Fruit fly (Drosophila melanogaster) whole organism, embryonic: ENCODE data around the gene ND-B16.6.

Source experiments
- Adf1 ChIP-seq: fragments of 200-800 bp; sonication (Bioruptor generic); IDR thresholded peaks from 2 replicates; pipeline ENCODE4 v1.3.6; 2022; ENCODE audit warnings: missing biosample characterization, missing genetic modification characterization
- Atf6 ChIP-seq: fragments of 200-800 bp; sonication (Bioruptor generic); IDR thresholded peaks from 2 replicates; pipeline ENCODE4 v1.3.6; 2022; ENCODE audit warnings: missing biosample characterization, missing genetic modification characterization
- BtbVII ChIP-seq: fragments of 200-800 bp; sonication (Bioruptor generic); optimal IDR thresholded peaks from 3 replicates; lab custom pipeline; 2017; ENCODE audit warnings: missing biosample characterization, mild to moderate bottlenecking, missing genetic modification characterization
- CG10147 ChIP-seq: fragments of 200-800 bp; sonication (Bioruptor generic); optimal IDR thresholded peaks from 2 replicates; lab custom pipeline; 2019; ENCODE audit warnings: missing biosample characterization, mild to moderate bottlenecking, missing genetic modification characterization, moderate library complexity
- CG10366 ChIP-seq: fragments of 200-800 bp; sonication (Bioruptor generic); IDR thresholded peaks from 2 replicates; pipeline ENCODE4 v1.3.6; 2022; ENCODE audit warnings: missing biosample characterization, missing genetic modification characterization
- CG11696 ChIP-seq: fragments of 200-800 bp; sonication (Bioruptor generic); IDR thresholded peaks from 2 replicates; pipeline ENCODE4 v1.3.6; 2022; ENCODE audit warnings: missing biosample characterization, missing genetic modification characterization
- CG13894 ChIP-seq: fragments of 200-800 bp; sonication (Bioruptor generic); optimal IDR thresholded peaks from 3 replicates; lab custom pipeline; 2018; ENCODE audit warnings: missing biosample characterization, mild to moderate bottlenecking, missing genetic modification characterization, moderate library complexity
- CG14441 ChIP-seq: fragments of 200-800 bp; sonication (Bioruptor generic); IDR thresholded peaks from 2 replicates; pipeline ENCODE4 v1.3.6; 2022; ENCODE audit warnings: missing biosample characterization, missing genetic modification characterization
- CG16813 ChIP-seq: fragments of 200-800 bp; sonication (Bioruptor generic); IDR thresholded peaks from 3 replicates; pipeline ENCODE4 v1.3.6; 2022; ENCODE audit warnings: missing biosample characterization, missing genetic modification characterization; ENCODE audit not compliant: partially characterized antibody
- CG17385 ChIP-seq: fragments of 200-800 bp; sonication (Bioruptor generic); optimal IDR thresholded peaks from 3 replicates; lab custom pipeline; 2018; ENCODE audit warnings: missing biosample characterization, mild to moderate bottlenecking, missing genetic modification characterization
- CG2199 ChIP-seq: fragments of 200-800 bp; sonication (Bioruptor generic); IDR thresholded peaks from 3 replicates; pipeline ENCODE4 v1.3.6; 2022; ENCODE audit warnings: missing biosample characterization, missing genetic modification characterization
- CG2712 ChIP-seq: fragments of 200-800 bp; optimal IDR thresholded peaks from 3 replicates; lab custom pipeline; 2019; ENCODE audit warnings: missing biosample characterization, mild to moderate bottlenecking, missing genetic modification characterization, moderate library complexity
- CG3407 ChIP-seq: fragments of 200-800 bp; sonication (Bioruptor generic); optimal IDR thresholded peaks from 2 replicates; lab custom pipeline; 2018; ENCODE audit warnings: missing biosample characterization, mild to moderate bottlenecking, missing genetic modification characterization
- CG4328 ChIP-seq: fragments of 200-800 bp; sonication (Bioruptor generic); optimal IDR thresholded peaks from 3 replicates; lab custom pipeline; 2017; ENCODE audit warnings: missing biosample characterization, missing genetic modification reagents, missing genetic modification characterization
- CG4404 ChIP-seq: fragments of 200-800 bp; sonication (Bioruptor generic); IDR thresholded peaks from 2 replicates; pipeline ENCODE4 v1.3.6; 2022; ENCODE audit warnings: missing biosample characterization, missing genetic modification characterization
- CG4730 ChIP-seq: fragments of 200-800 bp; sonication (Bioruptor generic); IDR thresholded peaks from 2 replicates; pipeline ENCODE4 v1.3.6; 2022; ENCODE audit warnings: missing biosample characterization, missing genetic modification characterization
- CG6272 ChIP-seq: fragments of 200-800 bp; sonication (Bioruptor generic); IDR thresholded peaks from 2 replicates; pipeline ENCODE4 v1.3.6; 2022; ENCODE audit warnings: missing biosample characterization, missing genetic modification characterization
- CG6813 ChIP-seq: fragments of 200-800 bp; sonication (Bioruptor generic); optimal IDR thresholded peaks from 2 replicates; lab custom pipeline; 2017; ENCODE audit warnings: missing biosample characterization, missing genetic modification characterization, mild to moderate bottlenecking, moderate library complexity, missing genetic modification reagents
- CG6854 ChIP-seq: fragments of 200-800 bp; sonication (Bioruptor generic); optimal IDR thresholded peaks from 3 replicates; lab custom pipeline; 2017; ENCODE audit warnings: missing biosample characterization, mild to moderate bottlenecking, missing genetic modification characterization
- CG7372 ChIP-seq: fragments of 200-800 bp; sonication (Bioruptor generic); IDR thresholded peaks from 2 replicates; pipeline ENCODE4 v1.3.6; 2022; ENCODE audit warnings: missing biosample characterization, missing genetic modification characterization
- CG8281 ChIP-seq: fragments of 200-800 bp; sonication (Bioruptor generic); optimal IDR thresholded peaks from 2 replicates; lab custom pipeline; 2018; ENCODE audit warnings: missing biosample characterization, mild to moderate bottlenecking, missing genetic modification characterization, moderate library complexity
- CG8944 ChIP-seq: fragments of 200-800 bp; sonication (Bioruptor generic); optimal IDR thresholded peaks from 3 replicates; lab custom pipeline; 2016; ENCODE audit warnings: missing biosample characterization, missing genetic modification characterization
- CG9817 ChIP-seq: fragments of 200-800 bp; sonication (Bioruptor generic); optimal IDR thresholded peaks from 2 replicates; lab custom pipeline; 2018; ENCODE audit warnings: missing biosample characterization, mild to moderate bottlenecking, missing genetic modification characterization, moderate library complexity
- Dad ChIP-seq: fragments of 200-800 bp; sonication (Bioruptor generic); optimal IDR thresholded peaks from 3 replicates; lab custom pipeline; 2016; ENCODE audit warnings: missing biosample characterization, missing genetic modification characterization
- Gsc ChIP-seq: fragments of 200-800 bp; sonication (Bioruptor generic); IDR thresholded peaks from 2 replicates; pipeline ENCODE4 v1.3.6; 2022; ENCODE audit warnings: missing biosample characterization, missing genetic modification characterization
- H15 ChIP-seq: fragments of 200-800 bp; sonication (Bioruptor generic); IDR thresholded peaks from 3 replicates; pipeline ENCODE4 v1.3.6; 2022; ENCODE audit warnings: missing biosample characterization, missing genetic modification characterization
- Hey ChIP-seq: fragments of 200-800 bp; sonication (Bioruptor generic); optimal IDR thresholded peaks from 3 replicates; lab custom pipeline; 2018; ENCODE audit warnings: missing biosample characterization, mild to moderate bottlenecking, missing genetic modification characterization
- Hr3 ChIP-seq: fragments of 200-800 bp; sonication (Bioruptor generic); optimal IDR thresholded peaks from 3 replicates; lab custom pipeline; 2016; ENCODE audit warnings: missing biosample characterization, missing genetic modification characterization
- Med ChIP-seq: fragments of 200-800 bp; sonication (Bioruptor generic); peaks from one replicate; lab custom pipeline; 2016; ENCODE audit warnings: missing biosample characterization, missing genetic modification characterization, mild to moderate bottlenecking, inconsistent platforms, moderate library complexity
- Mes4 ChIP-seq: fragments of 200-800 bp; sonication (Bioruptor generic); optimal IDR thresholded peaks from 2 replicates; lab custom pipeline; 2016; ENCODE audit warnings: missing biosample characterization, missing genetic modification characterization
- Myb ChIP-seq: fragments of 200-800 bp; sonication (Bioruptor generic); optimal IDR thresholded peaks from 2 replicates; lab custom pipeline; 2016; ENCODE audit warnings: missing biosample characterization, missing genetic modification characterization
- NfI ChIP-seq: fragments of 200-800 bp; sonication (Bioruptor generic); optimal IDR thresholded peaks from 3 replicates; lab custom pipeline; 2018; ENCODE audit warnings: missing biosample characterization, mild to moderate bottlenecking, missing genetic modification characterization, moderate library complexity
- al ChIP-seq: fragments of 200-800 bp; sonication (Bioruptor generic); IDR thresholded peaks from 2 replicates; pipeline ENCODE4 v1.3.6; 2022; ENCODE audit warnings: missing biosample characterization, missing genetic modification characterization
- ap ChIP-seq: fragments of 200-800 bp; sonication (Bioruptor generic); IDR thresholded peaks from 2 replicates; pipeline ENCODE4 v1.3.6; 2022; ENCODE audit warnings: missing biosample characterization, missing genetic modification characterization
- br ChIP-seq: fragments of >200 bp; optimal IDR thresholded peaks from 2 replicates; lab custom pipeline; 2017
- bsh ChIP-seq, 2 experiments: fragments of 200-800 bp; sonication (Bioruptor generic); optimal IDR thresholded peaks; 2 replicates each; lab custom pipeline; 2017 to 2018; ENCODE audit warnings: mild to moderate bottlenecking in 2 of 2, missing biosample characterization in 2 of 2, missing genetic modification characterization in 2 of 2, moderate library complexity in 1 of 2
- crc ChIP-seq: fragments of 200-800 bp; sonication (Bioruptor generic); optimal IDR thresholded peaks from 2 replicates; lab custom pipeline; 2016; ENCODE audit warnings: missing biosample characterization, missing genetic modification characterization
- dati ChIP-seq: fragments of 200-800 bp; sonication (Bioruptor generic); IDR thresholded peaks from 2 replicates; pipeline ENCODE4 v1.3.6; 2022; ENCODE audit warnings: missing biosample characterization, missing genetic modification characterization
- esg ChIP-seq: fragments of 200-800 bp; sonication (Bioruptor generic); conservative IDR thresholded peaks from 2 replicates; pipeline ENCODE4 v1.3.6; 2022; ENCODE audit warnings: missing biosample characterization, missing genetic modification characterization
- fd102C ChIP-seq: fragments of 200-800 bp; sonication (Bioruptor generic); optimal IDR thresholded peaks from 2 replicates; lab custom pipeline; 2018; ENCODE audit warnings: missing biosample characterization, mild to moderate bottlenecking, missing genetic modification characterization, moderate library complexity
- fu2 ChIP-seq: fragments of 200-800 bp; sonication (Bioruptor generic); optimal IDR thresholded peaks from 2 replicates; lab custom pipeline; 2016; ENCODE audit warnings: missing biosample characterization, missing genetic modification characterization
- gfzf ChIP-seq: fragments of 200-800 bp; sonication (Bioruptor generic); optimal IDR thresholded peaks from 2 replicates; lab custom pipeline; 2016; ENCODE audit warnings: missing biosample characterization, mild to moderate bottlenecking, missing genetic modification characterization, moderate library complexity
- gsb ChIP-seq: fragments of 200-800 bp; sonication (Bioruptor generic); IDR thresholded peaks from 2 replicates; pipeline ENCODE4 v1.3.6; 2022; ENCODE audit warnings: missing biosample characterization, missing genetic modification characterization
- ham ChIP-seq: fragments of 200-800 bp; sonication (Bioruptor generic); IDR thresholded peaks from 2 replicates; pipeline ENCODE4 v1.3.6; 2022; ENCODE audit warnings: missing biosample characterization, missing genetic modification characterization
- jigr1 ChIP-seq: fragments of 200-800 bp; sonication (Bioruptor generic); IDR thresholded peaks from 3 replicates; pipeline ENCODE4 v1.3.6; 2022; ENCODE audit warnings: missing biosample characterization, missing genetic modification characterization
- lbe ChIP-seq: fragments of 200-800 bp; sonication (Bioruptor generic); optimal IDR thresholded peaks from 2 replicates; lab custom pipeline; 2016; ENCODE audit warnings: missing biosample characterization, mild to moderate bottlenecking, missing genetic modification characterization
- p53 ChIP-seq: fragments of 200-800 bp; sonication (Bioruptor generic); optimal IDR thresholded peaks from 2 replicates; lab custom pipeline; 2016; ENCODE audit warnings: missing biosample characterization, missing genetic modification characterization
- ro ChIP-seq: fragments of 200-800 bp; sonication (Bioruptor generic); IDR thresholded peaks from 2 replicates; pipeline ENCODE4 v1.3.6; 2022; ENCODE audit warnings: missing biosample characterization, missing genetic modification characterization
- sens-2 ChIP-seq: fragments of 200-800 bp; sonication (Bioruptor generic); IDR thresholded peaks from 2 replicates; pipeline ENCODE4 v1.3.6; 2022; ENCODE audit warnings: missing biosample characterization, missing genetic modification characterization
- slp2 ChIP-seq: fragments of 200-800 bp; sonication (Bioruptor generic); optimal IDR thresholded peaks from 2 replicates; lab custom pipeline; 2016; ENCODE audit warnings: missing biosample characterization, missing genetic modification characterization
- vnd ChIP-seq: fragments of 200-800 bp; sonication (Bioruptor generic); IDR thresholded peaks from 3 replicates; pipeline ENCODE4 v1.3.6; 2022; ENCODE audit warnings: missing biosample characterization, missing genetic modification characterization; ENCODE audit not compliant: partially characterized antibody
- wek ChIP-seq: fragments of 200-800 bp; sonication (Bioruptor generic); optimal IDR thresholded peaks from 3 replicates; lab custom pipeline; 2018; ENCODE audit warnings: missing biosample characterization, mild to moderate bottlenecking, missing genetic modification characterization, moderate library complexity
- zfh2 ChIP-seq: fragments of 200-800 bp; sonication (Bioruptor generic); optimal IDR thresholded peaks from 2 replicates; lab custom pipeline; 2016; ENCODE audit warnings: missing biosample characterization, missing genetic modification characterization

ND-B16.6 gene

DNA sequence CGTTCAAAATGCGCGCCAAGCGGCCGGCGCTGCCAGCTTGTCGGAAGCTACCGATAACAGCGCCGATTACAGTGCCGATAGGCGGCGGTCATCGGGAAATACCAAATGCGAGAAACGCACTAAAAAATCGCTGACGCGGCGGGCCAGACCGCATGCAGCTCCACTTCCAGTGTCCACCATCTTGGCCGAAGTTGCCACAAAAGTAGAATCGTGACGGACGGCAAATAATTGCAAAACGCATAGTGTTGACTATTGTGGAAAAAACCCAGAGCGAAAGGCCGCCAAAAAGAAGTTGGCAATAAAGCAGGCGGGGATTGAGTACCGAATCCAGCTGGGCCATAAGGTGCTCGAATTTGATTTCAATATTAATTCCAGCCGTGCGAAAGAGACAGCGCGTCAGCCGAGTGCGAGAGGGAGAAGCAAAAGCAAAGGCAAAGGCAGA, 3.3 kb downstream of the ND-B16.6 start, which contains the start of gene CG3847 (continued):
- TF ChIP-seq CG6272 (0 out of 2 replicates have a peak, but pooled peaks have one; percentile 16), CG10147 (GFP tag; lab: Kevin White, UChicago) (peak; percentile 42), br (lab: Kevin White, UChicago) (no peak), CG10366 (GFP tag; lab: Robert Waterston, UW) (no peak), NfI (peak; percentile 53), CG2199 (GFP tag; lab: Robert Waterston, UW) (no peak), CG13894 (tag; lab: Kevin White, UChicago) (peak; percentile 55), CG9817 (no peak), lbe (GFP tag; lab: Kevin White, UChicago) (no peak), Hr3 (GFP tag; lab: Kevin White, UChicago) (peak; percentile 14), bsh (GFP tag; optimal IDR thresholded peaks at IDR 0.05; lab: Kevin White, UChicago) (no peak), Med (GFP tag; lab: Kevin White, UChicago) (peak; percentile 88), fd102C (no peak), CG14441 (GFP tag; lab: Robert Waterston, UW) (no peak), wek (GFP tag; lab: Kevin White, UChicago) (no peak), CG4404 (GFP tag; lab: Robert Waterston, UW) (no peak), slp2 (GFP tag; lab: Kevin White, UChicago) (no peak), dati (no peak), CG6854 (GFP tag; lab: Kevin White, UChicago) (no peak), Mes4 (GFP tag; lab: Kevin White, UChicago) (peak; percentile 4), CG2712 (tag; lab: Kevin White, UChicago) (peak; percentile 62), Myb (peak; percentile 97), esg (GFP tag; lab: Robert Waterston, UW) (no peak), ro (no peak), sens-2 (GFP tag; lab: Robert Waterston, UW) (no peak), H15 (no peak), CG11696 (GFP tag; lab: Robert Waterston, UW) (no peak), CG8944 (peak; percentile 22), Hey (no peak), crc (GFP tag; lab: Kevin White, UChicago) (no peak), CG17385 (GFP tag; lab: Kevin White, UChicago) (no peak), CG3407 (GFP tag; lab: Kevin White, UChicago) (no peak), zfh2 (GFP tag; lab: Kevin White, UChicago) (peak; percentile 21), ham (GFP tag; lab: Robert Waterston, UW) (no peak), vnd (no peak), gfzf (GFP tag; lab: Kevin White, UChicago) (peak; percentile 96), CG4730 (GFP tag; lab: Robert Waterston, UW) (no peak), jigr1 (GFP tag; lab: Robert Waterston, UW) (no peak), fu2 (GFP tag; lab: Kevin White, UChicago) (no peak), CG16813 (GFP tag; lab: Robert Waterston, UW) (peak; percentile 73), Dad (peak; percentile 18), p53 (GFP tag; lab: Kevin White, UChicago) (peak; percentile 19), Atf6 (no peak), CG8281 (tag; lab: Kevin White, UChicago) (no peak), Gsc (GFP tag; lab: Robert Waterston, UW) (no peak), BtbVII (no peak), CG6813 (GFP tag; lab: Kevin White, UChicago) (no peak), al (GFP tag; lab: Robert Waterston, UW) (no peak), ap (GFP tag; lab: Robert Waterston, UW) (no peak), gsb (GFP tag; lab: Robert Waterston, UW) (no peak), CG4328 (no peak), CG7372 (GFP tag; lab: Robert Waterston, UW) (no peak), Adf1 (peak; percentile 64)
